Fruit fly (Drosophila melanogaster) ovary, adult (tissue): Measurements from ENCODE around the gene CG11581.

Source experiments
- CG17801 ChIP-seq: fragments of 200-800 bp; optimal IDR thresholded peaks from 2 replicates; lab custom pipeline; 2019; ENCODE audit warnings: missing biosample characterization, mild to moderate bottlenecking, missing genetic modification characterization, moderate library complexity; ENCODE audit not compliant: partially characterized antibody

Gene CG11581

dm6 chrX:14193013-14193412 is 16.3 kb downstream of the CG11581 start, which contains the start of gene yl:
TSS of gene yl (plus strand) at chrX:14193214.
- TF ChIP-seq CG17801: no peak

DNA sequence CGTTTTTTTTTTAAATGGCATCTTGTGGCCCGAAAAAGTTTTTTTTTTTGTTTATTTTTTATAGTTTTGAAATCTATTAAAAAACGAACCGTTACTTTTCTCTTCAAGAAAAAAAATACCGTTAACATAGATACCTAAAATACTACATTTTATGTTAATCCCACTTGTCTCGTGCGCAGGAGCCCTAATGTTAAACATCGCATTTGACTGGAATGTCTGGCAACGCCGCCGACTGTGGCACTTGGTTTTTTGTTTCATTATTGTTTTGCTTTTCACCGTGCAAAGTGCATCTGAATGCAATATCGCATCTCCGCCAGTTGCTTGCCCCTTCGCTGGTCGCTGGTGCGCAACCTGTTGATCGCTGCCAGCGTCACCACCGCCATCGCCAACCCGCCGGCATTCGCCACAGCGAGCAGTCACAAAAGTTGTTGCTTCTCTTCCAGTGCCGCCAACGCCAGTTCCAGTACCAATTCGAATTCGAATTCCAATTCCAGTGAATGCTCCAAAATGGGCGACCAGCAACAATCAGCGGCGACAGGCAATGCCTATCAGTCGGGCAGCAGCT is 23.3 kb downstream of the CG11581 start, which contains the start of gene CG11590:
Gene CG11590 (plus strand): TSS at position 212 of the 565 bp plus-strand sequence.
- TF ChIP-seq CG17801: no peak

DNA sequence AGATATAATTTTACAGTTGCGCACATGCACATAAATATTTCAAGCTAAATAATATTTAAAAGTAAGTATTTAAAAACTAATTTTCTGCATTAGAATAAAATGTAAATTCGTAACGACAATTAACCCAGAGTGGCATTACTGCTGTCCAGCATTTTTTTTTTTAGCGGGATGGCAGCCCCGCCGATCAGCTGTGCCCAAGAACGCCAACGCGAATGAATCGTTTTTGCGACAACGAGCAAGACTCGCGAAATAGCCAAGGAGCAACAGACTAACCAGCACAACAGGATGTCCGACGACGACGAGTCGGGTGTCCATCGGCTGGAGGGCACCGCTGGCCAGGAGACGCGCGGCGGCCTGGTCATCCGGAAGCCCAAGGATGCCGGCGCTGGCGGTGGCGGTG is 24.5 kb downstream of the CG11581 start, which contains the start of gene Prp16:
Gene Prp16 (plus strand): TSS at position 185 of the 400 bp plus-strand sequence.
- no peak for TF ChIP-seq CG17801

dm6 chrX:14208426-14209208 is 31.9 kb downstream of the CG11581 start:
- TF ChIP-seq CG17801: peak; percentile 49

DNA sequence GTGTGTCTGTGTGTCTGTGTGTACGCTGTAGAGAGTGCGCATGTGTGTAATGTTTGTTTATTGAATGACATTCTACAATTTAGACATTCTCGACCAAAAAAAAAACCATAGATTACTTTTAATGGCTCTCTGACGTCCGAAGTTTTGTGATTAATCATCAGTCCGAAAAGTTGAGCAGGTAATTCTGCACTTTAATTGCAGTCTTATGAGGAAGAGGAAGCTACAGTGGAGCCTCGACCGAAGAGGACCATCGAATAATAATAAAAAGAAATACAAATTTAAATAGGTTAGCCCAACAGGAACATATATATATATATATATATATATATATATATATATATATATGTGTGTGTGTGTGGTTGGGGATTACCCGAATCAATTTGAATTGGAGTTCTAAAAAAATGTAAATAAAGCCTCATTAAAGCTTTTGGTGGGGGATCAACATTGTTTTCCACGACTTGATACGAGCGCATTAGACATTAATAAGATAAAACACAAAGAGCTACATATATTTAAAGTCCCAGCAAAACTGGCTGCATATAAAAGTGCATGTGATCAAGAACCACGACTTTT is 32.6 kb downstream of the CG11581 start:
- no peak for TF ChIP-seq CG17801

DNA sequence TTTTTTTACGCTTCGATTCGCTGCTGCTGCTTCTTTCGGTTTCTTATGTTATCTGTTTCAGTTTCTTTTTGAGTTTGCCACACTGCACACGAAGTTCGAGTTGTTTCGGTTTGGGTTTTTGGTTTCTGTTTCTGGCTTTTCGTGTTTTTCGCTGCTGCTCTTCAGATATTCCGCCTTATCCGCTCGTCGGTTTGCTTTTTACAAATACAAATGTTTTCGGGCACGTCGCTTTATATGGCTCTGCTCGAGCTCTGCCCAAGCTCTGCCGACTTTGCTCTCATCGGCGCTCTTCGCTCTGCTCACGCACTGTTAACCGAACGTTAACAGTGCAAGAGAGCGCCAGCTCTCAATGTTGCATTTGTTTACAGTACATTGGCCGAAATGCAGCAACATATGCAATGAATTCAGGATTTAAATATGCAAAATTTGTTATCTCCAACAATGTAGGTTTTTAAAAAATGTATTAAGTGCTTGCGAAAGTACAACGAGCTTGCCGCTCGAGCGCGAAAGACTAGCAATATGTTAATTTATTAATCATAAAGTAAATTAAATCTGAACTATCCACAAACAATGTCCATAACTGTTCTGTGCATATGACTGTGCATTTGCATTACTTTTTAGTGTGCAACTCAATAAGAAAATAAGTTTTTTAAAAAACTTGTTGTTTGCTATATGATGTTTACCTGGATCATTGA is 34.7 kb downstream of the CG11581 start:
- peak; percentile 49 for TF ChIP-seq CG17801

DNA sequence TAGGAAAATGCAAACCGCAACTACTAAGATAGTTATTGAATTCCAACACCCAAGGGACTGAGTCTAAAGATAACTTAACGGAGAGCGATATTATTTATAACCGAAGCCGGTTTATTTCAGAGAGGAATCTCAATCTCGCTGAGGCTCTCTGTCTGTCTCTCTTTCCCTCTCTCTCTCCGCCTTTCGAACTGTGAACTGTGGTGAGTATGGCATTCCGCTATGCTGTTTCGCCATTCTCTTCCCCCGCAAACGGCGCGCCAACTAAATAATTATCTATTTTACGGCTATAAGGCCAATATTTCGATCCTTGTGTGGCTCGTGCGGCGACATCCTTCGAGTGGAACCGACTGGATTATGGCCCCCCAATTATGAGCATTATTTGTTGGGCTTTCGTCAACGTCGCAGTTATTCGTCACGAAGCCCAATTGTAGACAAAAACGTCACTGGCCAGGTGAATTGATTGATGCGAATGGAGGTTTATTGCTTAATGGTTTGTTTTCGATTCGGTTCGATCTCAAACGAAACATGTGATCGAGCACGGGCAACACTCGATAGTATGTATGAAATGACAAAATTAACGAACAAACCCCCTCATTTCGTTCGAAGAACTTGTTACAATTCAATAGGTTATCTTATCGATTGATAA is 35.5 kb downstream of the CG11581 start:
- TF ChIP-seq CG17801: no peak

DNA sequence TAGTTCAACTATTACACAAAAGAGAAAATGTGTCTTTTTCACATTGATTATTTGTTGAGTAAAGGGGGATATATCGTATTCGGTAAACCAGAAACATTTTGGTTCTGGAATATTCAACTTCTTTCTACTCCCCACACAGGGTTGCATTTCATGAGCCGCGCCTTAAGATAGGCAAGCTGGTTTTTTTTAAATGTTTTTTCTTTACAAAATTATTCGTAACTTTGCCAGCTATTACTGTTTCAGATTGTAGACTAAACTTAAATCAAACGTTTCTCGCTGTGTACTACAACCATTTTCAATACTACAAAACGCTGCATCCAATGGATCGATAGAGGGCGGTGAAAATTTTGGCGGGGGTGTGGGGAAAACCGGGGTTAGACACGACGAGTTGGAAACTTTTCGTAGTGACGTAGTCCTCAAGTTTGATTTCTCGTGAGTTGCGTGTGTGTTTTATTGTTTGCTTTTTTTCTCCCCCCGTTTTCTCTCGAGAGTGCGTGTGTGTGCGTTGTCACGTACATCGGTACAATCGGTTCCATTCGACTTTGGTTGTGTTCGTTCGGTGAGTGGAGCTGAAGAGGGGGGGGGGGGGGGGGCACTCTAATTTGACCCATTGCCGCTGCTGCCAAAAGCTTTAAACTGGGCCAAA is 36.9 kb downstream of the CG11581 start:
- TF ChIP-seq CG17801: no peak

DNA sequence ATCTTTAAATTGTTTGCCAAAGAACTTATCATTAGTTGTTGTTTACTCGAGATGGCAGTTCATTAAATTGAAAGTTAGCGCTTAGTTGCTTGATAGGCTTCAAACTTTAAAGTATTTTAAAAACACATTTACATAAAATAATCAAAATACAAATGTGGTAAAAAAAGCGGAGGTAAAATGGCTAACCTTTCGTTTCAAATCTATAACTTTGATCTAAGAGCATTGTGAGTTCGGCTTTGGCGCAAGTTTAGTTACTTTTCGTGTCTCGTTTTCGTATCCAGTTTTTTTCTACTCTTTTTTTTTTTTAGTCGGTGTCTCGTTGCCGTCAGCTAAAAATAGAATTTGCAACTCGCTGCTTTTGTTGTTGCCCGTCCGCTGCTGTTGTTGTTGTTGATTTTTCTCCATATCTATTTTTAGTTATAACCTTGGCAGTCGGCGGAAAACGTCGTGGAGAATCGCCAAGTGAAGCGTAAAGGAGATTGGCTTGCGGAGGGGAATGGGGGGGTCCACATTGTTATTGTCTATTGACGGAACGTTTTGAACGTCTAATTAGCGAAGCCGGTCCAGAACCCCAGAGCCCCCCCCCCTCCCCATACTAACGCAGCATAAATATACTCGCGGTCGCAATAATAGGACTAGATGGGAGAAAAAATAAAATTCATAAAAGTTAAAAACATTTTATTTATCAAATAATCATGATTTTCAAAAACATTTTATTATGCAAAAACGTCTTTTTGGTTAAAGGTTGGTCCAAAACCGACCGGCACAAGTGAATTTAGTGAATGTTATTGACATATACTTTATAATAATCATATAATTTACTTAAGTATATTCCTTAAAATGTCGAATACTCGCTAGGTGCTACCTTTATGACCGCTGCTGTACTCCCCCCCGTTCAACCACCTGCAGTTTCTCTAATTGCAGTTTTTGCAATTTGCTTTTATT is 38.1 kb downstream of the CG11581 start:
- TF ChIP-seq CG17801: peak; percentile 79

- no peak for TF ChIP-seq CG17801
Observed at dm6 chrX:14215834-14216233, 39.1 kb downstream of the CG11581 start.

DNA sequence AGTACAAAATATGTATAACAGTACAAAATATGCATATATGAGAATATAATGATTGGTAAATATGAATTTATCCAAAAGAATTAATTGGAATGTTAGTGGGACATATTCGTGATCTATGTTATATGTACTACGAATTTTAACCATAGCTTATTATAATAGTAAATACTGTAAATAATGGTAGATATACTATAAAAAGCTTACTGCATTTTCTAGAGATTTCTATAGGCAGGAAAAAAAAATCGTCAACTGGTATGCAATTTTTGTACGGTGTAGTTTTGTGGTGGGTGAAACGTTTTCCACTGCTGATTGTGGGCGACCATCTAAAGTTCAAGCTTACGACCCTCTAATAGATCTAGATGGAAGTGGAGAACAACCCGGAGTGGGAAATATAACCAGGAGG is 40.1 kb downstream of the CG11581 start:
- TF ChIP-seq CG17801: no peak

dm6 chrX:14218045-14218483 is 41.3 kb downstream of the CG11581 start:
- peak; percentile 91 for TF ChIP-seq CG17801

DNA sequence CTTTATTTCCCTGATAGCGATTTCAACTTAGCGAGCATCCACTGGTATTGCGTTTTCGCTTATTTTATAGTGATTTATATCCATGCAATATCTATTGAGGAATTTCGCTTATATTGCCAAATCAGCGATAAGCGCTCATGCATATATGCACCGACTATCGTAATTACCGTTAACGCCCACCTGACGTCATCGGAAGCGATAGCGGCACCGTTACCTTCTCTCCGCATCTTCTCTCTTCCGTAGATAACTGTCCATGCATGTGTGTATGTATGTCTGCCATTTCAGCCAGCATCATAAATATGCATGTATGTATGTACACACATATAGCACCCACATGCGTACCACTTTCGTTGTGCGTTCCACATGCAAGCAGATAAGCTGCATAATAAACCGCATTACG is 44.5 kb downstream of the CG11581 start:
- TF ChIP-seq CG17801: no peak

- no peak for TF ChIP-seq CG17801
Observed at dm6 chrX:14221995-14222394, 45.3 kb downstream of the CG11581 start.

dm6 chrX:14225665-14226064 is 48.9 kb downstream of the CG11581 start, which contains the start of gene CG11674:
TSS of gene CG11674 (minus strand) at chrX:14225879.
- TF ChIP-seq CG17801: no peak
